Worm (Caenorhabditis elegans): ENCODE measurements around the gene Y53G8AM.4.

- TF ChIP-seq nhr-12 (tag; optimal IDR thresholded peaks at IDR 0.05) (no peak), nhr-10 (tag; optimal IDR thresholded peaks at IDR 0.05) (no peak), peb-1 (tag; optimal IDR thresholded peaks at IDR 0.05) (no peak), unc-62 (GFP tag; optimal IDR thresholded peaks at IDR 0.05) (no peak), F13H6.1 (tag; optimal IDR thresholded peaks at IDR 0.05) (no peak), C34F6.9 (tag; optimal IDR thresholded peaks at IDR 0.05) (no peak), ama-1 (optimal IDR thresholded peaks at IDR 0.05) (no peak), elt-1 (tag; optimal IDR thresholded peaks at IDR 0.05) (no peak), nhr-237 (tag; optimal IDR thresholded peaks at IDR 0.05) (no peak), ceh-16 (tag; optimal IDR thresholded peaks at IDR 0.05) (no peak), aly-2 (tag; optimal IDR thresholded peaks at IDR 0.05) (no peak), ztf-11 (tag; optimal IDR thresholded peaks at IDR 0.05) (no peak), nhr-77 (tag; optimal IDR thresholded peaks at IDR 0.05) (no peak), unc-39 (tag; optimal IDR thresholded peaks at IDR 0.05) (no peak)
Measured at ce11 chrIII:3255575-3255974, at the start of gene Y53G8AM.4.

Data from whole organism, L2 larva.